Worm (Caenorhabditis elegans): Measurements from ENCODE around the gene T22B2.1.

DNA sequence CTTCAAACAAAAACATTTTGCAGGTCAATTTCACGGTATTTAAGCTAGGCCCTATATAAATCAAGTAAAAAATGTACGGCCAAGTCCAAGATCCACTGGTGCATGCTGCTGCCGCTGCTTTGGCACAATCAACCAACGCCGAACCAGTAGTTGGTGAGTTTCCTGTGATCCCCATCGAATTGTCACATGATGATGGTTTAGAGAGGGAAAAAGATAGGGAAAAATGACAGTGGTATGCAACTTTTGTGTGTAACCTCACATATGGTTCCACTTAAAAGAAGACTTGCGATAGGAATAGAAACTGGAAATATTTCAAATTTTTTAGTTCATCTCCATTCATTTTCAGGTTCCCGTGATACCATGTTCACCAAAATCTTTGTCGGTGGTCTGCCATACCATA lies 21.3 kb upstream of the T22B2.1 start, which contains the start of gene sup-12:
- TF ChIP-seq egl-27 (tag; optimal IDR thresholded peaks at IDR 0.05) = no peak
- TF ChIP-seq nhr-12 (tag; optimal IDR thresholded peaks at IDR 0.05) = no peak
- TF ChIP-seq lsy-2 (tag; optimal IDR thresholded peaks at IDR 0.05) = no peak
- no peak for TF ChIP-seq mab-5 (tag; optimal IDR thresholded peaks at IDR 0.05)
- TF ChIP-seq nhr-129 (tag; optimal IDR thresholded peaks at IDR 0.05) = no peak
- TF ChIP-seq unc-62 (GFP tag; optimal IDR thresholded peaks at IDR 0.05) = no peak
- no peak for TF ChIP-seq lin-11 (tag; optimal IDR thresholded peaks at IDR 0.05)
- no peak for TF ChIP-seq dmd-4 (tag; optimal IDR thresholded peaks at IDR 0.05)
- TF ChIP-seq elt-1 (tag; optimal IDR thresholded peaks at IDR 0.05) = no peak
- no peak for TF ChIP-seq ama-1 (optimal IDR thresholded peaks at IDR 0.05)
- TF ChIP-seq snpc-4 (tag; optimal IDR thresholded peaks at IDR 0.05) = no peak
- no peak for TF ChIP-seq ztf-11 (tag; optimal IDR thresholded peaks at IDR 0.05)
- no peak for TF ChIP-seq nhr-11 (tag; optimal IDR thresholded peaks at IDR 0.05)
- no peak for TF ChIP-seq ceh-16 (tag; optimal IDR thresholded peaks at IDR 0.05)
